Worm (Caenorhabditis elegans): ENCODE measurements around the gene nspe-1.

Gene nspe-1

DNA sequence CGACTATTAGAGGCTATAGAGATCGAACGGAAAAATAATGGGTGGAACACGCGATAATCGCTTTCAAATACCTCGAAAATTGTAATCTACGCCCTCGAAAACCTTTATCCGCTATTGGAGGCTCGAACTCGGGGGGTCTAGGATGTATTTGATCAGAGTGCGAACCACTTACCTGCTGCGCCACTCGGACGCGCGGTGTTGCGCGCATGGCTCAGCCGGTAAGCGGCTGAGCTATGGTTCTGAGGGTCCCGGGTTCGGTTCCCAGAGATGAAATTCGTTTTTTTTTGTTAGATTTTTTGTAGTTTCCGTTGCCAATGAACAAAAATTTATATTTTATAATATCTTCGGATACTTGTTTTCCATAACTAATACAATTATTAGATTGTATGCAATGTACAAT is 47.5 kb upstream of the nspe-1 start:
- TF ChIP-seq rpc-1 (optimal IDR thresholded peaks at IDR 0.05) (no peak), rpc-1 (tag; optimal IDR thresholded peaks at IDR 0.05) (peak; percentile 54), mcd-1 (GFP tag; IDR thresholded peaks at IDR 0.05) (peak; percentile 45), unc-130 (GFP tag; optimal IDR thresholded peaks at IDR 0.05) (no peak), attf-3 (GFP tag; conservative IDR thresholded peaks at IDR 0.05) (no peak), zfh-2 (GFP tag; conservative IDR thresholded peaks at IDR 0.05) (0 out of 2 replicates have a peak, but pooled peaks have one; percentile 33), tbp1 (GFP tag; optimal IDR thresholded peaks at IDR 0.05) (peak; percentile 77), ZK185.1 (tag; optimal IDR thresholded peaks at IDR 0.05; ENCODE audit: poor library complexity, severe bottlenecking) (no peak), Y95B8A.8 (GFP tag; IDR thresholded peaks at IDR 0.05) (no peak), F10E7.11 (tag; optimal IDR thresholded peaks at IDR 0.05) (no peak), nhr-90 (tag; optimal IDR thresholded peaks at IDR 0.05) (no peak), ztf-28 (GFP tag; IDR thresholded peaks at IDR 0.05) (peak; percentile 90), gei-17 (GFP tag; optimal IDR thresholded peaks at IDR 0.05) (no peak), D2030.7 (GFP tag; IDR thresholded peaks at IDR 0.05) (peak; percentile 63), nfyb-1 (GFP tag; IDR thresholded peaks at IDR 0.05) (no peak), egrh-3 (GFP tag; IDR thresholded peaks at IDR 0.05) (peak; percentile 51; the same call in 1 of the 2 replicates), pbrm-1 (GFP tag; IDR thresholded peaks at IDR 0.05) (peak; percentile 41; the same call in 1 of the 2 replicates)

DNA sequence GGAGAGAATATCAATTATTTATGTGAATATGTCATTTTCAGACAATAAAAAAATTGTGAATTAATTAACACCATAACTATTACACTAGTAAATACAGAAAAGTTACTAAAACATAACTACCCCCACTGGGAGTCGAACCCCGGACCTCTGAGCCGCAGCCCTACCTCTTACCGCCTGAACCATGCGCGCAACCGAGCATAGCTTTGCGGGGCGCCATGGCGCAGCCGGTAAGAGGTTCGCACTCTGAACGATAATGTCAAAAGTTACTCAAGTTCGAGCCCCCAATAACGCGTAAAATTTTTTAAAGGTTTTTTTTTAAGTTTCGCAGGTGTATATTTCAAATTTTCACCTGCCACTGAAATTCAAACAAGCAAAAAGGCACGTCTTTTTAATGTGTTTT is 45.4 kb upstream of the nspe-1 start:
- TF ChIP-seq nhr-179 (tag; optimal IDR thresholded peaks at IDR 0.05) (no peak), tbp1 (GFP tag; optimal IDR thresholded peaks at IDR 0.05) (peak; percentile 0), Y53F4B.3 (GFP tag; IDR thresholded peaks at IDR 0.05) (no peak), somi-1 (GFP tag; optimal IDR thresholded peaks at IDR 0.05) (no peak), zfh-2 (GFP tag; conservative IDR thresholded peaks at IDR 0.05) (peak; percentile 61), mcd-1 (GFP tag; IDR thresholded peaks at IDR 0.05) (0 out of 2 replicates have a peak, but pooled peaks have one; percentile 23), F57A8.1 (GFP tag; optimal IDR thresholded peaks at IDR 0.05) (no peak), ztf-22 (GFP tag; optimal IDR thresholded peaks at IDR 0.05) (no peak), madf-3 (GFP tag; IDR thresholded peaks at IDR 0.05) (no peak), B0035.1 (tag; optimal IDR thresholded peaks at IDR 0.05) (no peak)

DNA sequence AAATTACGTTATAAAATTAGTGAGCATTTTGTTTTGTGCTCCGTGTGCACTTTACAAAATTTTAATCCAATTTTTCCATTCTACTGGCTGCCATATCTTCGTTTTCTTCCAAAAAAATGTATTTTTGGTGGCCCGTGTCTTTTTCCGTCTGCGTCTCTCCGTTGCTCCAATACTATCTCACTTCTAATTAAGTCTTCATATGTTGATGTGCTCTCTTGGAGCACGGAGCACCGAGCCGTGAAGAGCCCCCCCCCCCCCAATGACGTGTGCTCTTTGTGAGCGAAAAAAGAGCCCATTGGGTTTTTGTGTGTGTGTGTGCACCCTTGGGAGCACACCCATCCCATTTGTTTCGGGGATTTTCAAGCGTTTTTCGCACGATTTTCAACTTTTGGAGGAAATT is 44.4 kb upstream of the nspe-1 start:
- TF ChIP-seq zfh-2 (GFP tag; conservative IDR thresholded peaks at IDR 0.05) (peak; percentile 34; the same call in 1 of the 2 replicates), cebp-1 (GFP tag; IDR thresholded peaks at IDR 0.05) (no peak), cebp-1 (tag; optimal IDR thresholded peaks at IDR 0.05) (no peak), ceh-40 (GFP tag; IDR thresholded peaks at IDR 0.05) (no peak), hrde-1 (tag; optimal IDR thresholded peaks at IDR 0.05; ENCODE audit: borderline replicate concordance) (no peak), B0336.3 (GFP tag; IDR thresholded peaks at IDR 0.05) (no peak), rcor-1 (GFP tag; IDR thresholded peaks at IDR 0.05) (no peak), attf-6 (GFP tag; IDR thresholded peaks at IDR 0.05) (no peak), nfya-2 (GFP tag; IDR thresholded peaks at IDR 0.05) (no peak), nhr-27 (tag; optimal IDR thresholded peaks at IDR 0.05) (no peak), unc-62 (GFP tag; optimal IDR thresholded peaks at IDR 0.05) (no peak), ceh-79 (tag; optimal IDR thresholded peaks at IDR 0.05) (no peak), pha-4 (tag; optimal IDR thresholded peaks at IDR 0.05) (no peak), K12H6.12 (tag; optimal IDR thresholded peaks at IDR 0.05) (no peak), hmg-1.2 (GFP tag; IDR thresholded peaks at IDR 0.05) (peak; percentile 44; the same call in 1 of the 2 replicates), ztf-6 (GFP tag; IDR thresholded peaks at IDR 0.05) (no peak), egl-44 (GFP tag; IDR thresholded peaks at IDR 0.05) (no peak), Y56A3A.18 (GFP tag; IDR thresholded peaks at IDR 0.05) (no peak), him-1 (tag; optimal IDR thresholded peaks at IDR 0.05) (no peak), F23B12.7 (tag; optimal IDR thresholded peaks at IDR 0.05; ENCODE audit: insufficient read depth) (no peak), D2030.7 (GFP tag; IDR thresholded peaks at IDR 0.05) (no peak), ceh-27 (GFP tag; optimal IDR thresholded peaks at IDR 0.05) (peak; percentile 11), zim-3 (tag; optimal IDR thresholded peaks at IDR 0.05) (no peak)

All from whole organism, young adult.